Fruit fly (Drosophila melanogaster) whole organism, larva: ENCODE measurements around the gene Spindly.

Experiments used
- noc ChIP-seq: fragments of 200-800 bp; sonication (Bioruptor generic); optimal IDR thresholded peaks from 3 replicates; lab custom pipeline; 2019; ENCODE audit warnings: missing biosample characterization, mild to moderate bottlenecking, missing genetic modification characterization, moderate library complexity

The Spindly gene

DNA sequence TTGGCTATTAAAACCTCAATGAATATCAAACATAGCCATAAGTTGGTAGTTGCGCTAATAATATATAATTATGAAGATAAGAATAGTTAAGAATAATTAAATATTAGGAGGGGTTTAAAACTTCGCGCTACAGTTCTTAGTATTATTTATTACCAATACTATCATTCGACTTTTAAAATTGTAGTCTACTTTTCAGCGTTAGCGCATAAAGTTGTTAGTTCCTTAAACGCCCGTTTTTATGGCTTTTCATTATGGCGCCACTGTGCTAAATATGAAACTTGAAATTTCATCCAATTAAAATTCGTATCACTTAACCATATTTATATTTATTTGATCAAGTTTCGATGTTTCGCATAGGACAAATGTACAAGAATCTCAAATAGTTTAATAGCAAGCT, 49.7 kb downstream of the Spindly start:
- TF ChIP-seq noc = no peak

DNA sequence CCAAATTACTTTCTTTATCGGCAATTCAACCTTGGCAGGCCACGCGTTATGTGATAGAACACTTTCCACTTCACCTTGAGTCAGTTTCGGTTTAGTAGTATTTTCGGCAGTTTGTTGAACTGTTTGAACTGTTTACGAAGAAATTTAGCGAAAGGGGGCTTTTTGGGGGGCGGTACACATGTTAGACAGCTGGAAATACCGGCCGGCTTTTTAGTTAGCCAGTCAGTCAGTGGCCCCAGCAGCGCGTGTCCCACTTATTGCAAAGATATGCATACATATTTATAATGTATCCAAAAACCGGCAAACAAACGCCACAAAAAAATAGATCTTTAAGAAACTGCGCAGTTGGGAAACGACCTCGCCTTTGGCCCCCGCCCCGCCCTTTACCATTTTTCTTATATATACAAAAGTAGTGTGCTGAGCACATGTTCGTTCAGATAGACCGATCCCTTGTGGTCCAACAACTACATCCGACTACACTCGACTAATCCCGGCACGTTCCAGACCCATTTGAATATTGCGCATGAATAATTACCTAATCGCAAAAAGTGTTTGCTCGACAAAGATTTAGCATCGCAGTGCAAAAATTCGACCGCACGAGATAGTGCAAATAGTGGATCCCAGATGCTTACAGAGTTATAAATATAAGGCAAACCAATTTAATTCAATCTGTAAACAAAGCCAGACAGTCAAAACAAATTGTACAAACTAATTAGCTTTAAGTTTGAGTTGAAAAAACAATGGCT, 50.2 kb downstream of the Spindly start:
- TF ChIP-seq noc = peak; percentile 35

dm6 chr2L:3478034-3478880, 51.9 kb downstream of the Spindly start, which contains the start of gene Thor:
Gene Thor (plus strand): TSS chr2L:3478434.
- TF ChIP-seq noc = peak; percentile 61
